Worm (Caenorhabditis elegans): ENCODE measurements around the gene srh-112.

Gene srh-112

ce11 chrV:17211989-17212731 is 13.9 kb downstream of the srh-112 start, which contains the start of gene srh-236:
srh-236 (minus strand) TSS chrV:17212039.
- TF ChIP-seq set-16 (GFP tag; IDR thresholded peaks at IDR 0.05) (peak; percentile 86), lin-29 (GFP tag; IDR thresholded peaks at IDR 0.05) (no peak)

ce11 chrV:17208045-17208444 is 18.0 kb downstream of the srh-112 start, which contains the start of gene Y68A4A.13:
Y68A4A.13 (minus strand) TSS chrV:17208145.
- TF ChIP-seq aha-1 (tag): peak; percentile 44
- TF ChIP-seq unc-62 (GFP tag; optimal IDR thresholded peaks at IDR 0.05 in 1 of 2): no peak
- TF ChIP-seq unc-62 (tag; optimal IDR thresholded peaks at IDR 0.05): no peak
- no peak for TF ChIP-seq D1046.2 (GFP tag; IDR thresholded peaks at IDR 0.05)

- TF ChIP-seq zag-1 (tag; optimal IDR thresholded peaks at IDR 0.05): no peak
- peak; percentile 92 for TF ChIP-seq set-16 (GFP tag; IDR thresholded peaks at IDR 0.05)
- no peak for TF ChIP-seq nhr-41 (GFP tag; IDR thresholded peaks at IDR 0.05)
- no peak for TF ChIP-seq dmd-6 (GFP tag; IDR thresholded peaks at IDR 0.05)
These were observed 19.6 kb downstream of the srh-112 start for ce11 chrV:17206469-17206868.

- TF ChIP-seq fos-1 (tag; optimal IDR thresholded peaks at IDR 0.05) (no peak), ZK546.5 (tag; optimal IDR thresholded peaks at IDR 0.05) (no peak), Y75B8A.6 (GFP tag; IDR thresholded peaks at IDR 0.05) (no peak), F44E2.7 (GFP tag; IDR thresholded peaks at IDR 0.05) (no peak), aha-1 (tag) (peak; percentile 8), lin-39 (tag; optimal IDR thresholded peaks at IDR 0.05) (no peak), lin-38 (GFP tag; IDR thresholded peaks at IDR 0.05) (no peak), ceh-28 (tag; optimal IDR thresholded peaks at IDR 0.05) (no peak)
These were observed 24.2 kb downstream of the srh-112 start, which contains the start of gene Y68A4A.10 for ce11 chrV:17201847-17202246. Y68A4A.10 (plus strand) TSS chrV:17202147.

ce11 chrV:17198926-17199325 is 27.1 kb downstream of the srh-112 start, which contains the start of gene srz-96:
srz-96 (plus strand) TSS chrV:17199226.
- TF ChIP-seq nhr-48 (tag; optimal IDR thresholded peaks at IDR 0.05): no peak
- no peak for TF ChIP-seq snpc-1.2 (GFP tag; IDR thresholded peaks at IDR 0.05)
- TF ChIP-seq rbr-2 (tag; optimal IDR thresholded peaks at IDR 0.05): no peak
- TF ChIP-seq vab-7 (GFP tag; IDR thresholded peaks at IDR 0.05): no peak
- TF ChIP-seq nhr-28 (tag; optimal IDR thresholded peaks at IDR 0.05): no peak
- TF ChIP-seq pqm-1 (tag; optimal IDR thresholded peaks at IDR 0.05): no peak

- TF ChIP-seq arid-1 (GFP tag; conservative IDR thresholded peaks at IDR 0.05) (no peak), zag-1 (tag; optimal IDR thresholded peaks at IDR 0.05) (no peak), saeg-2 (GFP tag; IDR thresholded peaks at IDR 0.05) (no peak), fos-1 (tag; optimal IDR thresholded peaks at IDR 0.05) (no peak), dve-1 (tag; optimal IDR thresholded peaks at IDR 0.05; ENCODE audit: insufficient read depth) (no peak), F10B5.3 (tag; optimal IDR thresholded peaks at IDR 0.05) (no peak), tra-1 (GFP tag; IDR thresholded peaks at IDR 0.05) (no peak), lin-15B (tag; optimal IDR thresholded peaks at IDR 0.05) (no peak), pqm-1 (tag; optimal IDR thresholded peaks at IDR 0.05) (no peak), nhr-6 (tag; optimal IDR thresholded peaks at IDR 0.05) (no peak), T20F7.1 (GFP tag; optimal IDR thresholded peaks at IDR 0.05) (no peak)
These were observed 33.8 kb downstream of the srh-112 start, which contains the start of gene srz-47 for ce11 chrV:17192238-17192637. srz-47 (minus strand) TSS chrV:17192338.
